Fruit fly (Drosophila melanogaster): ENCODE data around the gene rudhira.

The rudhira gene

DNA sequence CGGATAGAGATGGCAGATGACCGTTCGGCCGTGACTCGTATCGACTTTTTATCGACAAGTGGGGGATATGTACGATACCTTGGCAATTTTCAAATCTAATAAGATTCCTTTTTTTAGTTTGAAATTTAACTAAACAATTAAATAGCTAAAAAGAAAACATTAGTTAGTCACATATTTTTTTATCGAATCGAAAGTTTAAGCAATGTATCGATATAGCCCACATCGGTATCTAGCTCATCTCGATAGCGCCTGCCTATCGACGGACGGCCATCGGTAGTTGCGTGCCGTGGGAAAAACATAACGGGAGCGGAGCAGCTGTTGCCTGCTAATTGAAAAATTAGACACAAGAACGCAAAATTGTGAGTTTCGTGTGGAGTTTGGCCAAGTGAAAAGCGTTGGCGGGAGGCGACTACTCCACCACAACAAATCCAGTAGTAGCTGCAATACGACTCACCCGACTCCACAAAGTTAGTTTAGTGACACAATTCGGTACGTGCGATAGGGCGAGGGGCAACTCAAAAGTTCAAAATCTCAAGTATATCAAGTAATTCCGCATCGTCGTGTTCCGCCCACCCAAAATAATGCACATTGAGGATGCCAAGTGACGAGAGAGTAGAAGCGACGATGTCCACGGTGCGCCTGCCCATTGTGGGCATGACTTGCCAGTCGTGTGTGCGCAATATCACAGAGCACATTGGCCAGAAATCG lies 38.2 kb downstream of the rudhira start, which contains the start of the genes CG10347 and ATP7 (continued):
- no peak for TF ChIP-seq CG5245 (GFP tag; optimal IDR thresholded peaks at IDR 0.05)
- TF ChIP-seq zen (tag; optimal IDR thresholded peaks at IDR 0.05) = no peak
- no peak for TF ChIP-seq CG11696 (GFP tag; IDR thresholded peaks at IDR 0.05)
- no peak for TF ChIP-seq CG8290 (GFP tag; optimal IDR thresholded peaks at IDR 0.05)
- peak in 1 of 2 experiments; percentile 35 for TF ChIP-seq CG8290 (tag; optimal IDR thresholded peaks at IDR 0.05)
- TF ChIP-seq CG10274 (GFP tag; optimal IDR thresholded peaks at IDR 0.05) = no peak
- TF ChIP-seq ac (GFP tag; optimal IDR thresholded peaks at IDR 0.05) = no peak
- TF ChIP-seq lbe (GFP tag; optimal IDR thresholded peaks at IDR 0.05) = peak; percentile 22
- no peak for TF ChIP-seq luna (GFP tag; optimal IDR thresholded peaks at IDR 0.05)
- no peak for TF ChIP-seq ftz-f1 (GFP tag; optimal IDR thresholded peaks at IDR 0.05)
- peak in 1 of 2 experiments; percentile 36 for TF ChIP-seq dpn (GFP tag; optimal IDR thresholded peaks at IDR 0.05)
- TF ChIP-seq mam (GFP tag; optimal IDR thresholded peaks at IDR 0.05) = peak; percentile 36
- TF ChIP-seq Hmx (GFP tag; optimal IDR thresholded peaks at IDR 0.05) = no peak
- no peak for TF ChIP-seq E2f1 (GFP tag; IDR thresholded peaks at IDR 0.05)
- no peak for TF ChIP-seq pan (optimal IDR thresholded peaks at IDR 0.05)
- TF ChIP-seq pan (GFP tag; optimal IDR thresholded peaks at IDR 0.05 in 1 of 2, IDR thresholded peaks at IDR 0.05 in 1 of 2) = no peak
- TF ChIP-seq nmo (GFP tag; optimal IDR thresholded peaks at IDR 0.05) = peak; percentile 47
- TF ChIP-seq emc (GFP tag; optimal IDR thresholded peaks at IDR 0.05) = no peak
- no peak for TF ChIP-seq Hey (tag; optimal IDR thresholded peaks at IDR 0.05)
- TF ChIP-seq br (optimal IDR thresholded peaks at IDR 0.05) = no peak
- TF ChIP-seq Nf-YA (GFP tag; IDR thresholded peaks at IDR 0.05) = no peak
- no peak for TF ChIP-seq CG16863 (GFP tag; optimal IDR thresholded peaks at IDR 0.05)
- TF ChIP-seq fd96Cb (tag; optimal IDR thresholded peaks at IDR 0.05) = no peak
- no peak for TF ChIP-seq CG15011 (GFP tag; optimal IDR thresholded peaks at IDR 0.05)
- TF ChIP-seq crol (GFP tag; IDR thresholded peaks at IDR 0.05) = no peak
- no peak for TF ChIP-seq CG6654 (GFP tag; optimal IDR thresholded peaks at IDR 0.05)
- TF ChIP-seq amos (GFP tag; IDR thresholded peaks at IDR 0.05; ENCODE audit: partially characterized antibody) = peak; percentile 86
- peak; percentile 87 for TF ChIP-seq Dref (GFP tag; IDR thresholded peaks at IDR 0.05)
- TF ChIP-seq HLH3B (GFP tag; IDR thresholded peaks at IDR 0.05) = no peak
- peak; percentile 70 for TF ChIP-seq CG10267 (tag; optimal IDR thresholded peaks at IDR 0.05)
- TF ChIP-seq Vsx1 (GFP tag; optimal IDR thresholded peaks at IDR 0.05) = peak; percentile 20
- TF ChIP-seq nerfin-2 (GFP tag; IDR thresholded peaks at IDR 0.05; ENCODE audit: partially characterized antibody) = peak; percentile 87
- TF ChIP-seq CG7786 (GFP tag; optimal IDR thresholded peaks at IDR 0.05) = peak; percentile 22
- no peak for TF ChIP-seq HLHmδ (GFP tag; optimal IDR thresholded peaks at IDR 0.05)
- TF ChIP-seq Abd-B (GFP tag; optimal IDR thresholded peaks at IDR 0.05) = no peak
- TF ChIP-seq CG6175 (GFP tag; IDR thresholded peaks at IDR 0.05) = no peak
- no peak for TF ChIP-seq ERR (GFP tag; optimal IDR thresholded peaks at IDR 0.05)
- TF ChIP-seq pros (GFP tag; optimal IDR thresholded peaks at IDR 0.05) = no peak
- no peak for TF ChIP-seq oc (tag; optimal IDR thresholded peaks at IDR 0.05)
- TF ChIP-seq MESR4 (GFP tag; optimal IDR thresholded peaks at IDR 0.05) = peak; percentile 74
- no peak for TF ChIP-seq ken (GFP tag; IDR thresholded peaks at IDR 0.05)
- no peak for TF ChIP-seq vvl (GFP tag; IDR thresholded peaks at IDR 0.05)
- TF ChIP-seq CG16815 (GFP tag; optimal IDR thresholded peaks at IDR 0.05) = no peak
- TF ChIP-seq lab (GFP tag; optimal IDR thresholded peaks at IDR 0.05) = peak; percentile 40
- TF ChIP-seq zen2 (GFP tag; IDR thresholded peaks at IDR 0.05; ENCODE audit: partially characterized antibody) = peak; percentile 78
- TF ChIP-seq CG14441 (GFP tag; IDR thresholded peaks at IDR 0.05) = no peak
- TF ChIP-seq cad (GFP tag; optimal IDR thresholded peaks at IDR 0.05) = no peak
- no peak for TF ChIP-seq CG31224 (GFP tag; IDR thresholded peaks at IDR 0.05)
- TF ChIP-seq CG4328 (GFP tag; optimal IDR thresholded peaks at IDR 0.05) = peak; percentile 17
- peak; percentile 40 for TF ChIP-seq trem (tag; optimal IDR thresholded peaks at IDR 0.05)
- no peak for TF ChIP-seq CG1647 (GFP tag; optimal IDR thresholded peaks at IDR 0.05)

Measured in whole organism, embryonic.